Worm (Caenorhabditis elegans) whole organism, L1 larva: ENCODE results near the gene col-93.
A peak's percentile ranks its signal among the peaks of the same experiment; 100 is the strongest.

ENCODE experiments used
- alr-1 ChIP-seq: fragments of 200-800 bp; sonication (Bioruptor generic); optimal IDR thresholded peaks from 2 replicates; lab custom pipeline; 2018; ENCODE audit warnings: borderline replicate concordance, mild to moderate bottlenecking, missing genetic modification characterization, missing compliant biosample characterization
- hpl-2 ChIP-seq: fragments of 150-350 bp; optimal IDR thresholded peaks from 2 replicates; lab custom pipeline; 2014; ENCODE audit warnings: missing biosample characterization, missing genetic modification reagents, missing genetic modification characterization
- nhr-19 ChIP-seq: fragments of 200-800 bp; sonication (Bioruptor generic); conservative IDR thresholded peaks from 2 replicates; pipeline ENCODE4 v1.3.6; 2022; ENCODE audit warnings: missing genetic modification characterization, missing compliant biosample characterization
- pqm-1 ChIP-seq: sonication (generic microtip); optimal IDR thresholded peaks from 3 replicates; lab custom pipeline; 2017; ENCODE audit warnings: missing biosample characterization, missing genetic modification characterization
- zip-4 ChIP-seq: fragments of 200-800 bp; sonication (Bioruptor generic); optimal IDR thresholded peaks from 2 replicates; lab custom pipeline; 2018; ENCODE audit warnings: mild to moderate bottlenecking, missing genetic modification characterization, moderate library complexity, missing compliant biosample characterization

DNA sequence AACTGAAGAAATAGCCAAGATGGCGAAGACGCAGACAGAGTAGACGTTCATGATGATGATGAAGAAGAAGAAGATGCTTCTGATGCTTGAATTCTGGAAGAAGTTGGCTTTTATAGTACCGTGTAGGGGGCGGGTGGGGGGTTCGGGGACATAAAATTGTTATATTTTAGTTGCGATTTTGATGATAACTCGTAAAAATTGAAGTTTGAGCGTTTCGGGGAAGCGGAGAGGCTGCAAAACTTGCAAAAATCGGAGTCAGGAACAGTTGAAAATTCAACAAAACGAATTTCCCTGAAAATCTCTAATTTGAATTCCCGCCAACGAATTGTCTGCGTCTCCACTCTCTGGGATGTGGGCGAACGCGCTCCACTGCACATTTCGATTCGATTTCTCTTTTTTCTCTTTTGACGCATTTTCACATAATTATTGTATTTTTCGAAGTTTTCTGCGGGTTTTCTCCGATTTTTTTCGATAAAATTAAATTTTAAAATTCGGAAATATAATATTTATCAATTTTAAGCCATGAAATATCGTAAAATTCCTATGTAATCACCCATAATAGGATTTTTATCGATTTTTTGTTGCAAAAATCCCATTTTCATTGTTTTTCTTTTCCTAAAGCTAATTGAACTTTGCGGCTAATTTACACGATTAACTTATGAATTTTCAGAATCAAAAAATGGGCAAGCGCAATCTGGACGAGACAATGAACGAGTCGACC is 22.3 kb upstream of the col-93 start, which contains the start of the genes fipr-17 and Y48A6B.3:
- peak; percentile 83 for TF ChIP-seq nhr-19 (GFP tag; lab: Robert Waterston, UW)
- TF ChIP-seq hpl-2 (GFP tag; lab: Kevin White, UChicago), result no peak
- TF ChIP-seq zip-4, result peak; percentile 59
- no peak for TF ChIP-seq alr-1
- TF ChIP-seq pqm-1 (tag; lab: Kevin White, UChicago), result no peak
